Worm (Caenorhabditis elegans): Measurements from ENCODE around the gene bath-10.

Gene bath-10

ce11 chrII:3337039-3337438 lies 37.8 kb upstream of the bath-10 start, which contains the start of gene F14D2.19 (continued):
- no peak for TF ChIP-seq sup-37 (GFP tag; optimal IDR thresholded peaks at IDR 0.05)
- TF ChIP-seq fos-1 (tag; optimal IDR thresholded peaks at IDR 0.05), result no peak
- no peak for TF ChIP-seq vab-15 (tag; optimal IDR thresholded peaks at IDR 0.05)
- TF ChIP-seq jun-1 (tag; optimal IDR thresholded peaks at IDR 0.05), result no peak

DNA sequence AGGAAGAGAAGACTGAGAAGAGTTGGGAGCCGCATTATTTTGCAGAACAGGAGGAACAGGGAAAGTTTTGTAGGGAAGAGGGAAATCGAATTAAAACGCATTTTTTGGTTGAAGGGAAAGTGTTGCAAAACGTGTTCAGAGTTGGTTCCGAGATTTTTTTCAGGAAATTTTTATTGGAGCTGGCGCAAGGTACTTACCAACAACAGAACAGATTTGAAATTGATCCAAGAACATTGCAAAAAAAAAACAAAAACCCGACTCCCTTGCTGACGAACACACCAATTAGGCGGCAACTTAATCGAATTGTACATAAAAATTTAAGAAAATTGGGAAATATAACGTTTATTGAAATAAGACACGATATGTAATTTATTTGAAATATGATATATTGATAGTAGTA lies 36.3 kb upstream of the bath-10 start, which contains the start of gene F14D2.7:
Gene F14D2.7 (minus strand): TSS at position 101 of the 400 bp plus-strand sequence.
- TF ChIP-seq fkh-4 (tag; optimal IDR thresholded peaks at IDR 0.05; ENCODE audit: borderline replicate concordance), result no peak
- TF ChIP-seq mep-1 (tag; optimal IDR thresholded peaks at IDR 0.05), result no peak
- no peak for TF ChIP-seq ceh-63 (GFP tag; optimal IDR thresholded peaks at IDR 0.05)
- no peak for TF ChIP-seq pag-3 (tag; optimal IDR thresholded peaks at IDR 0.05; ENCODE audit: borderline replicate concordance, insufficient read depth)
- TF ChIP-seq efl-3 (GFP tag; optimal IDR thresholded peaks at IDR 0.05), result no peak
- no peak for TF ChIP-seq grh-1 (GFP tag; IDR thresholded peaks at IDR 0.05)
- no peak for TF ChIP-seq zip-4 (GFP tag; optimal IDR thresholded peaks at IDR 0.05)
- no peak for TF ChIP-seq hlh-17 (GFP tag; optimal IDR thresholded peaks at IDR 0.05; ENCODE audit: borderline replicate concordance)
- TF ChIP-seq snu-23 (GFP tag; optimal IDR thresholded peaks at IDR 0.05), result no peak
- no peak for TF ChIP-seq egl-13 (tag; optimal IDR thresholded peaks at IDR 0.05)
- no peak for TF ChIP-seq lsy-2 (tag; optimal IDR thresholded peaks at IDR 0.05)

DNA sequence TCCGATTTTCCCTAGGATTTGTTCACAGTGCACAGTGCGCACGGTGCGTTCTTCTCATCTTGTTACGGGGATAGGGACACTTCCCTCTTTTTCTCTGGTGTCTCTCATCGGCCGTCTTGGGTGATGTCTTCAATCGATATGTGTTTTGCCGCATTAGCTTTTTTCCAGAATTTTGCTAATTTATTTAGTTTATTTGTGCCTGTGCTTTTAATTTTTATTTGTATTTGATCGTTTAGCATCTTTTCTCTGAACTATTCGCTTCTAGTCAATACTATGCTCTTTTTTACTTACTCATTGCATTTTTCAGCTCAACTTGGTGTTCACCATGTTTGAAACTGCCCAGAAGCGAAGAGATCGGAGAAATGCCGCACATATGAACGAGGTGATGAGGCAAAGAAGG lies 34.6 kb upstream of the bath-10 start, which contains the start of gene F14D2.5:
Gene F14D2.5 (plus strand): TSS at position 301 of the 400 bp plus-strand sequence.
- no peak for TF ChIP-seq ceh-88 (GFP tag; IDR thresholded peaks at IDR 0.05)
- TF ChIP-seq tlp-1 (tag; optimal IDR thresholded peaks at IDR 0.05), result no peak
- no peak for TF ChIP-seq ztf-4 (tag; optimal IDR thresholded peaks at IDR 0.05)
- TF ChIP-seq fkh-4 (tag; optimal IDR thresholded peaks at IDR 0.05; ENCODE audit: borderline replicate concordance), result no peak
- TF ChIP-seq C04F5.9 (tag; optimal IDR thresholded peaks at IDR 0.05), result no peak
- no peak for TF ChIP-seq nhr-85 (tag)

DNA sequence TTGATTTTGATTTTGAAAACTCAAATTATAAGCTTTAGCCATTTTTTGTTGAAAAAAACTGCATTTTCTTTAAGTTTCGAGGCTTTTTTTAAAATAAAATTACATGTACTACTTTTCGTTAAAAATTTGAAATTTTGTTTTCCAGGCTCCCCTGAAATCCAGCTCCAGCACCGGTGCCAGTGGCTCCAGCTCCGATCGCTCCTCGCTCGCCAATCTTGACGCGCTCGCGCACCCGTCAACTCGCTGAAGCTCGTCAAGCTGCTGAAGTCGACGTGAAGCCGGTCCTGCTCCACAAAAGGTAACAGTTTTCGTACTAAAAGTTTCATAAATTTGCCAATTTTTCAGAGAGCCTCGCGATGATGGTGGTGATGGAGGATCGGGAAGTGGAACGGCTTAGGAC lies 34.1 kb upstream of the bath-10 start:
- no peak for TF ChIP-seq lin-14 (GFP tag; optimal IDR thresholded peaks at IDR 0.05)
- no peak for TF ChIP-seq efl-3 (GFP tag; optimal IDR thresholded peaks at IDR 0.05)
- TF ChIP-seq dpl-1 (GFP tag; optimal IDR thresholded peaks at IDR 0.05), result no peak
- TF ChIP-seq blmp-1 (tag; optimal IDR thresholded peaks at IDR 0.05), result no peak

DNA sequence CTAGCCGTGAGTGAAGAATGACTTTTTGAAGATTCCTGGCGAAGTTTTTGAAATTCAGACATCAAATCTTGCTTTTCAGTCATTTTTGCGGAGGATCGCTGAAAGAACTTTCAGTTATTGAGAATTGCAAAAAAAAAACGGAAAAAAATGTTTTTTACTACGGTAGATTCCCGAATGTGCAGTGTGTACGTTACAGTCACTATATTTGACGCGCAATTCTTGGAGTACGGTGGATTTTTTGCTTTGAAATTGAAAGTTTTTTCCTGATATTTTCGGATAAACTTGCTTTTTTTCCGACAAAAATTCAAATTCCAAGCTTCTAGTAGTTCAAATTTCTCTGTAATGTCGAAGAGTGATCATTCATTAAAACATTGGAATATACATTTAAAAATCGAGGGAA lies 32.9 kb upstream of the bath-10 start, which contains the start of gene F14D2.11:
Gene F14D2.11 (minus strand): TSS at position 101 of the 400 bp plus-strand sequence.
- TF ChIP-seq Y116A8C.19 (tag; optimal IDR thresholded peaks at IDR 0.05; ENCODE audit: borderline replicate concordance) (no peak), isw-1 (GFP tag; IDR thresholded peaks at IDR 0.05) (no peak), ceh-8 (GFP tag; optimal IDR thresholded peaks at IDR 0.05) (no peak), xbp-1 (tag; optimal IDR thresholded peaks at IDR 0.05) (no peak), nhr-77 (tag; optimal IDR thresholded peaks at IDR 0.05) (no peak), hlh-17 (GFP tag; optimal IDR thresholded peaks at IDR 0.05; ENCODE audit: borderline replicate concordance) (no peak), tbx-2 (tag; optimal IDR thresholded peaks at IDR 0.05) (no peak), zag-1 (tag; optimal IDR thresholded peaks at IDR 0.05) (no peak), swsn-7 (tag; optimal IDR thresholded peaks at IDR 0.05) (no peak), pqm-1 (tag; optimal IDR thresholded peaks at IDR 0.05) (no peak), ceh-63 (GFP tag; optimal IDR thresholded peaks at IDR 0.05) (no peak), unc-30 (tag; optimal IDR thresholded peaks at IDR 0.05) (no peak)

- no peak for TF ChIP-seq aly-2 (tag; optimal IDR thresholded peaks at IDR 0.05)
- TF ChIP-seq nhr-71 (tag; optimal IDR thresholded peaks at IDR 0.05), result no peak
- TF ChIP-seq lsy-2 (tag; optimal IDR thresholded peaks at IDR 0.05), result no peak
These were observed 31.2 kb upstream of the bath-10 start, which contains the start of gene F14D2.15 for ce11 chrII:3343714-3344113. Gene F14D2.15, minus strand, starts transcription at chrII:3343814.

All from whole organism, L1 larva.